Fruit fly (Drosophila melanogaster) whole organism, wandering third instar larva: ENCODE measurements around the gene pav.

Experiments
- Abd-B ChIP-seq: fragments of >200 bp; optimal IDR thresholded peaks from 2 replicates; lab custom pipeline; 2017; ENCODE audit warnings: missing biosample characterization, missing genetic modification characterization
- CG32264 ChIP-seq: fragments of 200-800 bp; sonication (Bioruptor generic); optimal IDR thresholded peaks from 2 replicates; lab custom pipeline; 2016; ENCODE audit warnings: missing biosample characterization, missing genetic modification characterization
- CG9705 ChIP-seq: fragments of 200-800 bp; sonication (Bioruptor generic); optimal IDR thresholded peaks from 2 replicates; lab custom pipeline; 2018; ENCODE audit warnings: missing biosample characterization, mild to moderate bottlenecking, missing genetic modification characterization
- CrebA ChIP-seq: fragments of 200-800 bp; sonication (Bioruptor generic); optimal IDR thresholded peaks from 2 replicates; lab custom pipeline; 2016; ENCODE audit warnings: missing biosample characterization, mild to moderate bottlenecking, missing genetic modification characterization, borderline replicate concordance
- Dfd ChIP-seq: fragments of >200 bp; optimal IDR thresholded peaks from 2 replicates; lab custom pipeline; 2017; ENCODE audit warnings: missing biosample characterization, missing genetic modification characterization
- Dif ChIP-seq: fragments of 200-275, 200-300 bp; sonication (Bioruptor generic); optimal IDR thresholded peaks from 2 replicates; lab custom pipeline; 2018; ENCODE audit warnings: missing biosample characterization, missing genetic modification characterization; ENCODE audit not compliant: partially characterized antibody
- HLH106 ChIP-seq: fragments of 200-800 bp; optimal IDR thresholded peaks from 3 replicates; lab custom pipeline; 2019; ENCODE audit warnings: missing biosample characterization, mild to moderate bottlenecking, missing genetic modification characterization, moderate library complexity
- Hnf4 ChIP-seq: fragments of 200-800 bp; sonication (Bioruptor generic); optimal IDR thresholded peaks from 2 replicates; lab custom pipeline; 2016; ENCODE audit warnings: missing biosample characterization, mild to moderate bottlenecking, missing genetic modification characterization
- Hr78 ChIP-seq: fragments of >200 bp; optimal IDR thresholded peaks from 2 replicates; lab custom pipeline; 2017; ENCODE audit warnings: missing biosample characterization, missing genetic modification characterization
- Hr83 ChIP-seq: fragments of 200-300 bp; sonication (Bioruptor generic); optimal IDR thresholded peaks from 2 replicates; lab custom pipeline; 2016; ENCODE audit warnings: missing biosample characterization, mild to moderate bottlenecking, missing genetic modification characterization, moderate library complexity; ENCODE audit not compliant: poor library complexity, severe bottlenecking
- Jra ChIP-seq: sonication (Bioruptor generic); optimal IDR thresholded peaks from 2 replicates; lab custom pipeline; 2016; ENCODE audit warnings: missing biosample characterization, missing genetic modification characterization
- Mio ChIP-seq: sonication (Bioruptor generic); optimal IDR thresholded peaks from 2 replicates; lab custom pipeline; 2016; ENCODE audit warnings: missing biosample characterization, missing genetic modification characterization
- Myc ChIP-seq: fragments of >200 bp; optimal IDR thresholded peaks from 2 replicates; lab custom pipeline; 2017
- N ChIP-seq: fragments of >200 bp; optimal IDR thresholded peaks from 2 replicates; lab custom pipeline; 2018; ENCODE audit warnings: missing biosample characterization, missing external identifiers, missing genetic modification characterization
- OdsH ChIP-seq: fragments of 200-800 bp; sonication (Bioruptor generic); optimal IDR thresholded peaks from 2 replicates; lab custom pipeline; 2016; ENCODE audit warnings: missing biosample characterization, mild to moderate bottlenecking, missing genetic modification characterization
- Rel ChIP-seq, 2 experiments: fragments of 200-800 bp; sonication (Bioruptor generic) in 1 of 2; optimal IDR thresholded peaks; 2 replicates in 1 of 2; 3 replicates in 1 of 2; lab custom pipeline; 2016 to 2019; ENCODE audit warnings: mild to moderate bottlenecking in 2 of 2, missing biosample characterization in 2 of 2, missing genetic modification characterization in 2 of 2, moderate library complexity in 1 of 2
- Sp1 ChIP-seq: fragments of 200-800 bp; sonication (Bioruptor generic); optimal IDR thresholded peaks from 3 replicates; lab custom pipeline; 2019; ENCODE audit warnings: missing biosample characterization, mild to moderate bottlenecking, missing genetic modification characterization, moderate library complexity
- Vsx2 ChIP-seq: fragments of 200-300, 225-300 bp; sonication (Bioruptor generic); optimal IDR thresholded peaks from 2 replicates; lab custom pipeline; 2018; ENCODE audit warnings: missing biosample characterization, missing genetic modification characterization; ENCODE audit not compliant: partially characterized antibody
- br ChIP-seq: fragments of 200-800 bp; sonication (Bioruptor generic); optimal IDR thresholded peaks from 2 replicates; lab custom pipeline; 2016; ENCODE audit warnings: missing biosample characterization, missing genetic modification characterization
- brk ChIP-seq: fragments of 200-800 bp; sonication (Bioruptor generic); optimal IDR thresholded peaks from 2 replicates; lab custom pipeline; 2016; ENCODE audit warnings: missing biosample characterization, mild to moderate bottlenecking, missing genetic modification characterization
- dl ChIP-seq, 2 experiments: fragments of 175-275, 200-275 bp in 1 of 2; fragments of 200-275 bp in 1 of 2; sonication (Bioruptor generic); optimal IDR thresholded peaks; lab custom pipeline; 2018; ENCODE audit warnings: mild to moderate bottlenecking in 2 of 2, missing biosample characterization in 2 of 2, missing genetic modification characterization in 2 of 2, moderate library complexity in 2 of 2; ENCODE audit not compliant: partially characterized antibody in 2 of 2, insufficient read depth in 1 of 2
- dmrt93B ChIP-seq: fragments of 200-800 bp; sonication (Bioruptor generic); optimal IDR thresholded peaks from 2 replicates; lab custom pipeline; 2018; ENCODE audit warnings: missing biosample characterization, mild to moderate bottlenecking, missing genetic modification characterization
- dsf ChIP-seq: sonication (Bioruptor generic); optimal IDR thresholded peaks from 2 replicates; lab custom pipeline; 2016; ENCODE audit warnings: missing biosample characterization, missing genetic modification characterization, borderline replicate concordance
- ey ChIP-seq: fragments of 200-800 bp; sonication (Bioruptor generic); optimal IDR thresholded peaks from 2 replicates; lab custom pipeline; 2016; ENCODE audit warnings: missing biosample characterization, missing genetic modification characterization
- foxo ChIP-seq, 2 experiments: fragments of 200-800 bp; sonication (Bioruptor generic); optimal IDR thresholded peaks; 2 replicates in 1 of 2; 3 replicates in 1 of 2; lab custom pipeline; 2016 to 2017; ENCODE audit warnings: missing biosample characterization in 2 of 2, missing genetic modification characterization in 2 of 2
- fru ChIP-seq: fragments of 200-800 bp; sonication (Bioruptor generic); optimal IDR thresholded peaks from 3 replicates; lab custom pipeline; 2016; ENCODE audit warnings: missing biosample characterization, mild to moderate bottlenecking, missing genetic modification characterization
- h ChIP-seq: fragments of 200-800 bp; sonication (Bioruptor generic); optimal IDR thresholded peaks from 3 replicates; lab custom pipeline; 2016; ENCODE audit warnings: missing biosample characterization, mild to moderate bottlenecking, missing genetic modification characterization
- jim ChIP-seq: fragments of 175-275, 200-325 bp; sonication (Bioruptor generic); optimal IDR thresholded peaks from 2 replicates; lab custom pipeline; 2016; ENCODE audit warnings: missing biosample characterization, mild to moderate bottlenecking, missing genetic modification characterization
- lola ChIP-seq: fragments of >200 bp; optimal IDR thresholded peaks from 2 replicates; lab custom pipeline; 2017; ENCODE audit warnings: missing biosample characterization, missing genetic modification characterization
- pan ChIP-seq: fragments of >200 bp; optimal IDR thresholded peaks from 2 replicates; lab custom pipeline; 2017
- psq ChIP-seq: fragments of 200-800 bp; sonication (Bioruptor generic); optimal IDR thresholded peaks from 3 replicates; lab custom pipeline; 2017; ENCODE audit warnings: missing biosample characterization, mild to moderate bottlenecking, missing genetic modification characterization, moderate library complexity
- rgr ChIP-seq: fragments of 200-800 bp; sonication (Bioruptor generic); optimal IDR thresholded peaks from 3 replicates; lab custom pipeline; 2016; ENCODE audit warnings: missing biosample characterization, mild to moderate bottlenecking, missing genetic modification characterization
- sage ChIP-seq: fragments of 200-800 bp; sonication (Bioruptor generic); optimal IDR thresholded peaks from 2 replicates; lab custom pipeline; 2016; ENCODE audit warnings: missing biosample characterization, mild to moderate bottlenecking, missing genetic modification characterization
- sv ChIP-seq: fragments of 200-800 bp; sonication (Bioruptor generic); optimal IDR thresholded peaks from 3 replicates; lab custom pipeline; 2016; ENCODE audit warnings: missing biosample characterization, missing genetic modification characterization
- tai ChIP-seq: sonication (Bioruptor generic); optimal IDR thresholded peaks from 2 replicates; lab custom pipeline; 2016; ENCODE audit warnings: missing biosample characterization, missing genetic modification characterization
- usp ChIP-seq: fragments of >200 bp; optimal IDR thresholded peaks from 2 replicates; lab custom pipeline; 2017; ENCODE audit warnings: missing biosample characterization, missing genetic modification characterization

The pav gene

DNA sequence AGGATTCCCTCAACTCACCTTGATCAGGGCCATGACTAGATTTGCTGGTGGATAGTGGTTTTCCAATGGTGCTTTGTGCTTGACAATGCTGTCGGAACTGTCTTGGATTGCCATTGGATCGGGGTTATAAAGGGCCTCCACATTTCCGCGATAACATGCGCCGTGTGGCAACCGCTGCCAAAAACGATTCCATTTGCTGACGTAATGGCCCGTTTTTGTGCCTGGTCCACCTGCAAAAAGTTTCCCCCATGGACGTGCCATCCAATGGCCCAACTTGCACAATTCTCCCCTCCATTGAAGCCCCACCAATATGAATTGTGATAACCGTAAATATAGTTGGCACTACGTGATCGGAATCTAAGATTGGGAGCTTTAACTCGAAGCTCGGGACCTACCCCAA, 31.1 kb upstream of the pav start, which contains the start of gene Cpr64Ab:
TSS of gene Cpr64Ab (minus strand) at position 101 of the 400 bp plus-strand sequence.
- TF ChIP-seq lola (GFP tag; lab: Kevin White, UChicago) (no peak), Hr78 (GFP tag; lab: Kevin White, UChicago) (no peak), Hr83 (no peak)
- TF ChIP-seq, all 38 proteins: peak for 0

DNA sequence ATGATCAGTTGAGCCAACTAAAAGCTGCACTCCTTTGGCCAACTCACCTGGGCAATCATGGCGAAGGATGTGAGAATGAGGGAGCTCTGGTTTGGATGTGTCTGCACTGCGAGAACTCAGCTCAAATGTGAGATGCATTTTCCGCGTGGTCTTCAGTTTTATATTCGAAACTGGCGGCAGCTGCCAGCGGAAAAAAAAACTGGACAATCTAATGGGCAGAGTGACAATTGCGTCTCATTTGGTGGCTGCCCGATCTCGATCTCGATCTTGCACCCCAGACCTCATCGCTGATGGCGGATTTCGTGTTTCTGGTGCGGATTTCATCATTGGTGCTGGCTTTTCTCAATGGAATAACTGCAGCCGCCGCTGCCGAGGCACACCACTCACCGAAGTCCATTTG, 29.7 kb upstream of the pav start, which contains the start of gene Cpr64Ac:
TSS of gene Cpr64Ac (minus strand) at position 101 of the 400 bp plus-strand sequence.
- no peak for TF ChIP-seq CG9705 (GFP tag; lab: Kevin White, UChicago)
- TF ChIP-seq CrebA (GFP tag; lab: Kevin White, UChicago), result no peak
- no peak for TF ChIP-seq dsf (GFP tag; lab: Kevin White, UChicago)
- TF ChIP-seq Myc, result no peak
- no peak for TF ChIP-seq Rel (GFP tag; optimal IDR thresholded peaks at IDR 0.05; lab: Kevin White, UChicago)
- TF ChIP-seq Rel (tag; optimal IDR thresholded peaks at IDR 0.05; lab: Kevin White, UChicago), result no peak
- no peak for TF ChIP-seq lola (GFP tag; lab: Kevin White, UChicago)
- TF ChIP-seq Vsx2 (GFP tag; lab: Kevin White, UChicago), result no peak
- no peak for TF ChIP-seq OdsH (GFP tag; lab: Kevin White, UChicago)
- no peak for TF ChIP-seq Jra (GFP tag; lab: Kevin White, UChicago)
- TF ChIP-seq CG32264 (GFP tag; lab: Kevin White, UChicago), result no peak
- TF ChIP-seq dl (GFP tag; optimal IDR thresholded peaks at IDR 0.05; lab: Kevin White, UChicago; ENCODE audit: insufficient read depth in 1 of 2, partially characterized antibody in 2 of 2), result no peak
- no peak for TF ChIP-seq rgr (GFP tag; lab: Kevin White, UChicago)
- no peak for TF ChIP-seq h (GFP tag; lab: Kevin White, UChicago)
- TF ChIP-seq N (GFP tag; lab: Kevin White, UChicago), result no peak
- TF ChIP-seq ey, result no peak
- TF ChIP-seq dmrt93B (GFP tag; lab: Kevin White, UChicago), result no peak
- TF ChIP-seq psq (GFP tag; lab: Kevin White, UChicago), result no peak
- no peak for TF ChIP-seq foxo (GFP tag; optimal IDR thresholded peaks at IDR 0.05; lab: Kevin White, UChicago)
- TF ChIP-seq Sp1 (GFP tag; lab: Kevin White, UChicago), result no peak
- TF ChIP-seq Dif, result no peak

- no peak for TF ChIP-seq pan
- TF ChIP-seq lola (GFP tag; lab: Kevin White, UChicago), result no peak
- no peak for TF ChIP-seq rgr (GFP tag; lab: Kevin White, UChicago)
- no peak for TF ChIP-seq usp (GFP tag; lab: Kevin White, UChicago)
Measured at dm6 chr3L:4215079-4215478, 27.5 kb upstream of the pav start, which contains the start of gene Cpr64Ad. Gene Cpr64Ad (plus strand): TSS chr3L:4215379.

DNA sequence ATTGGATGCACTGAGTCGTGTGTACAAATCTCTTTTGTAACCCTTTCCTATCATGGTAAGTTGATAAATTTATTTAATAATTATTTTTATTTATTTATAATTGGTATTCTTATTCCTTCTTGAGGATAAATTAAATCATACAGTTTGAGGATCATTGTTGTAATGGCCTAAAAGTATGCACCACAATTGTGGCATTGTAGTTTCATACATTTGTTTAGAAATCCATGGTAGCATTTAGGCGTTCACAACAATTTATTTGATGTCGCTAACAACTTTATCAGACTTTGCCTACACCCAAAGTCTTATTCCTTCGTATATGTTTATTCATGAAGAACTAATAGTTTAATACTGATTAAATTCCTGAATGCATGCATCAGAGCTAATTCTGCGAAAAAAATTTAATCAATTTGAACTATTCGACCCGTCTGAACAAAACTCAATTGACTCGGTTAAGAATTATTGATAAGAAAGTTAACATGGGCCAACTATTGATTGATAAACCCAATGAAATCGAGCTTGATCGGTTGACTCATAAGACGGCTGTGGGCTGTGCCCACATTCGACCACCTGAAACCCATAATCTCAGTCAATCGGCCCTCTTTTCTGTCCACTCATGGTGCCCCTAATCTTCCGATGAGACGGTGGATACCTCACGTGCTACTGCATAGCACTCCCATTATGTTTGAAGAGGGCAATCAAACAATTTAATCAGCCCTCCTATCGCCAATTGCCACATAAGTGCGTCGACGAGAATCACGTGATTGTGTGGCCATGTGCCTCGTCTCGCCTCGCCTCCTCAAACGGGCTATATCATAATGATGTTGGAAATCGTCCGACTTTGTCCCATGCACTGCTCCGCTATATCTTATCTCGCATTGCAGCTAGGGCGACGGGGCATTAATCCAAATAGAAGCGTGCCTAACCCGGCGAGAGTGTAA, 23.0 kb upstream of the pav start:
- no peak for TF ChIP-seq tai
- no peak for TF ChIP-seq Jra (GFP tag; lab: Kevin White, UChicago)
- no peak for TF ChIP-seq OdsH (GFP tag; lab: Kevin White, UChicago)
- peak; percentile 58 for TF ChIP-seq Vsx2 (GFP tag; lab: Kevin White, UChicago)
- no peak for TF ChIP-seq dmrt93B (GFP tag; lab: Kevin White, UChicago)
- TF ChIP-seq N (GFP tag; lab: Kevin White, UChicago), result peak; percentile 41
- peak; percentile 95 for TF ChIP-seq Myc
- no peak for TF ChIP-seq Hr78 (GFP tag; lab: Kevin White, UChicago)
- peak; percentile 61 for TF ChIP-seq h (GFP tag; lab: Kevin White, UChicago)
- TF ChIP-seq lola (GFP tag; lab: Kevin White, UChicago), result no peak

DNA sequence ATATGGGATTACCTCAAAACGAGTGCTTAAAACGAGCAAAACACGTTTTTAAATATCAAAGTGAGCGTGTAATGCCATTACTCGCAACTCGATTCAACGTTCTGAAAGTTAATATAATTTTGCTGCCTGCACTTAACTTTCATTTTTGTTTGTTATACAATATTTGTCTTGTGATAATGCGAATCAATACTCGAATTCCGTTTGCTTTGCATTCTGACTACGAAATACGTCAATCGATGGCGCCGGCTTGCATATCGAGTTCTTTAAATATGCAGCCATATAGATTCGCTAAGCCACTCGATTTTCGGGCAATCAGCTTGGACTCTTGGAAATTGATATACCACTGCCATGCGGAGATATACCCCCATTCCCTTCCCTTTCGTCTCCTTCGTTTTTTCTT, 21.9 kb upstream of the pav start:
- TF ChIP-seq Abd-B, result no peak
- no peak for TF ChIP-seq N (GFP tag; lab: Kevin White, UChicago)
- TF ChIP-seq Dfd (GFP tag; lab: Kevin White, UChicago), result no peak
- TF ChIP-seq psq (GFP tag; lab: Kevin White, UChicago), result peak; percentile 4
- TF ChIP-seq jim (GFP tag; lab: Kevin White, UChicago), result no peak
- no peak for TF ChIP-seq usp (GFP tag; lab: Kevin White, UChicago)
- TF ChIP-seq sv (GFP tag; lab: Kevin White, UChicago), result no peak
- peak; percentile 40 for TF ChIP-seq Hnf4
- no peak for TF ChIP-seq ey
- TF ChIP-seq fru (GFP tag; lab: Kevin White, UChicago), result peak; percentile 58
- no peak for TF ChIP-seq sage (GFP tag; lab: Kevin White, UChicago)
- TF ChIP-seq brk (GFP tag; lab: Kevin White, UChicago), result no peak
- TF ChIP-seq br (GFP tag; lab: Kevin White, UChicago), result peak; percentile 7
- TF ChIP-seq CrebA (GFP tag; lab: Kevin White, UChicago), result no peak
- TF ChIP-seq Mio, result no peak
- TF ChIP-seq CG9705 (GFP tag; lab: Kevin White, UChicago), result no peak
- TF ChIP-seq HLH106 (tag; lab: Kevin White, UChicago), result no peak
- no peak for TF ChIP-seq CG32264 (GFP tag; lab: Kevin White, UChicago)
- peak; percentile 4 for TF ChIP-seq h (GFP tag; lab: Kevin White, UChicago)
- TF ChIP-seq dsf (GFP tag; lab: Kevin White, UChicago), result no peak
- no peak for TF ChIP-seq Hr78 (GFP tag; lab: Kevin White, UChicago)
- no peak for TF ChIP-seq Vsx2 (GFP tag; lab: Kevin White, UChicago)
- no peak for TF ChIP-seq tai
- peak; percentile 56 for TF ChIP-seq rgr (GFP tag; lab: Kevin White, UChicago)
- no peak for TF ChIP-seq Dif
